Worm (Caenorhabditis elegans): ENCODE results near the gene slc-25A18.1.

slc-25A18.1 gene

ce11 chrX:15040552-15041080, 36.9 kb upstream of the slc-25A18.1 start, which contains the start of gene C18B12.4 (continued):
- TF ChIP-seq ceh-27 (GFP tag; optimal IDR thresholded peaks at IDR 0.05), result peak; percentile 94
- TF ChIP-seq cebp-1 (GFP tag; IDR thresholded peaks at IDR 0.05), result peak; percentile 83
- TF ChIP-seq cebp-1 (tag; optimal IDR thresholded peaks at IDR 0.05), result peak; percentile 93
- peak; percentile 31 for TF ChIP-seq unc-62 (GFP tag; optimal IDR thresholded peaks at IDR 0.05)
- TF ChIP-seq ztf-28 (GFP tag; IDR thresholded peaks at IDR 0.05), result no peak
- peak; percentile 70 for TF ChIP-seq madf-10 (tag; optimal IDR thresholded peaks at IDR 0.05)
- TF ChIP-seq lin-35 (GFP tag; optimal IDR thresholded peaks at IDR 0.05), result peak in 1 of 3 experiments; percentile 37
- peak; percentile 85 for TF ChIP-seq lin-40 (tag; optimal IDR thresholded peaks at IDR 0.05)
- 0 out of 2 replicates have a peak, but pooled peaks have one; percentile 29 for TF ChIP-seq nhr-120 (GFP tag; IDR thresholded peaks at IDR 0.05)
- no peak for TF ChIP-seq sea-2 (GFP tag; IDR thresholded peaks at IDR 0.05)
- TF ChIP-seq nhr-179 (tag; optimal IDR thresholded peaks at IDR 0.05), result no peak
- TF ChIP-seq ztf-18 (tag; optimal IDR thresholded peaks at IDR 0.05), result peak; percentile 44
- TF ChIP-seq C17E4.6 (GFP tag; IDR thresholded peaks at IDR 0.05), result no peak
- TF ChIP-seq attf-3 (GFP tag; conservative IDR thresholded peaks at IDR 0.05), result peak; percentile 70
- TF ChIP-seq tbp1 (GFP tag; optimal IDR thresholded peaks at IDR 0.05), result peak; percentile 65
- TF ChIP-seq atf-7 (tag; optimal IDR thresholded peaks at IDR 0.05), result peak; percentile 69
- no peak for TF ChIP-seq sptf-2 (GFP tag; optimal IDR thresholded peaks at IDR 0.05)

ce11 chrX:15039696-15040212, 36.0 kb upstream of the slc-25A18.1 start:
- no peak for TF ChIP-seq F23B12.7 (tag; optimal IDR thresholded peaks at IDR 0.05; ENCODE audit: insufficient read depth)
- TF ChIP-seq ama-1 (optimal IDR thresholded peaks at IDR 0.05), result no peak
- TF ChIP-seq ama-1 (GFP tag; optimal IDR thresholded peaks at IDR 0.05), result no peak
- no peak for TF ChIP-seq mel-28 (tag; optimal IDR thresholded peaks at IDR 0.05; ENCODE audit: borderline replicate concordance)
- no peak for TF ChIP-seq K11D2.4 (GFP tag; IDR thresholded peaks at IDR 0.05)
- TF ChIP-seq him-1 (tag; optimal IDR thresholded peaks at IDR 0.05), result no peak
- no peak for TF ChIP-seq mcd-1 (GFP tag; IDR thresholded peaks at IDR 0.05)
- no peak for TF ChIP-seq madf-3 (GFP tag; IDR thresholded peaks at IDR 0.05)
- TF ChIP-seq pha-4 (tag; optimal IDR thresholded peaks at IDR 0.05), result no peak
- TF ChIP-seq lin-35 (GFP tag; optimal IDR thresholded peaks at IDR 0.05), result no peak
- no peak for TF ChIP-seq madf-6 (GFP tag; IDR thresholded peaks at IDR 0.05)
- TF ChIP-seq aptf-2 (GFP tag; conservative IDR thresholded peaks at IDR 0.05), result no peak
- no peak for TF ChIP-seq Y53F4B.3 (GFP tag; IDR thresholded peaks at IDR 0.05)
- no peak for TF ChIP-seq nhr-27 (tag; optimal IDR thresholded peaks at IDR 0.05)

- TF ChIP-seq zim-3 (tag; optimal IDR thresholded peaks at IDR 0.05) (no peak), madf-6 (GFP tag; IDR thresholded peaks at IDR 0.05) (no peak)
Measured at ce11 chrX:15039029-15039695, 35.4 kb upstream of the slc-25A18.1 start.

- TF ChIP-seq madf-3 (GFP tag; IDR thresholded peaks at IDR 0.05) (peak; percentile 59; the same call in 1 of the 2 replicates), cebp-1 (GFP tag; IDR thresholded peaks at IDR 0.05) (no peak), cebp-1 (tag; optimal IDR thresholded peaks at IDR 0.05) (peak; percentile 21), attf-3 (GFP tag; conservative IDR thresholded peaks at IDR 0.05) (no peak), F22D6.2 (tag; optimal IDR thresholded peaks at IDR 0.05) (peak; percentile 17), ZK185.1 (tag; optimal IDR thresholded peaks at IDR 0.05; ENCODE audit: poor library complexity, severe bottlenecking) (peak; percentile 19), nfyb-1 (GFP tag; IDR thresholded peaks at IDR 0.05) (peak; percentile 28; the same call in 1 of the 2 replicates), lin-40 (tag; optimal IDR thresholded peaks at IDR 0.05) (peak; percentile 51), tbx-9 (tag; optimal IDR thresholded peaks at IDR 0.05; ENCODE audit: borderline replicate concordance) (no peak), repo-1 (tag; optimal IDR thresholded peaks at IDR 0.05) (peak; percentile 65), athp-1 (tag; optimal IDR thresholded peaks at IDR 0.05) (peak; percentile 16), chd-7 (tag; optimal IDR thresholded peaks at IDR 0.05) (peak; percentile 41)
Measured at ce11 chrX:15036287-15036686, 32.5 kb upstream of the slc-25A18.1 start.

Data from whole organism, young adult.